Fruit fly (Drosophila melanogaster): ENCODE results near the gene CG4116.

The CG4116 gene

DNA sequence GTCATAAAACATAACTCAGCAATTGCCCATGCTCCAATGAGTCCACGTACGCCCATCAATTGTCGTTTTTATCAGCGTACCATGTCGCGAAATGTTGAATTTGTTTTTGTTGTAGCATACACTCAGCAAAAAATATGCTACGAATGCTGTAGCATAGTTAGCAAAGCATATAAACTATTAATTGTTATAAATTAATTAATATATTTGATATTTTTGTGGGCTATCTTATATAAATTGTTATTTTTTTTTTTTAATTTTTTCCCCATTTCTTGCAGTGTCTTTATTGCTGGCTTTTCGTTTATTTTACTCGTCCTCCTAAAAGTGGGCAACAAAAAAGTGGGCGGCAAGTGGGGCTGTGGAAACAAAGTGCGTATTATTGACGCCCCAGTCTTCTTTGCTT is 41.5 kb upstream of the CG4116 start (continued):
- TF ChIP-seq CG18476 (GFP tag; optimal IDR thresholded peaks at IDR 0.05) (no peak), luna (GFP tag; optimal IDR thresholded peaks at IDR 0.05) (no peak), CG17186 (GFP tag; optimal IDR thresholded peaks at IDR 0.05) (no peak), z (GFP tag; IDR thresholded peaks at IDR 0.05) (no peak), Dbx (GFP tag; IDR thresholded peaks at IDR 0.05) (no peak), CG14860 (GFP tag; IDR thresholded peaks at IDR 0.05; ENCODE audit: partially characterized antibody) (no peak), Neu2 (GFP tag; optimal IDR thresholded peaks at IDR 0.05; ENCODE audit: borderline replicate concordance) (no peak), repo (GFP tag; optimal IDR thresholded peaks at IDR 0.05) (no peak), scrt (GFP tag; optimal IDR thresholded peaks at IDR 0.05) (no peak), CG12391 (tag; optimal IDR thresholded peaks at IDR 0.05) (peak; percentile 63), ham (GFP tag; IDR thresholded peaks at IDR 0.05) (no peak), CG8478 (optimal IDR thresholded peaks at IDR 0.05) (no peak), Atf-2 (GFP tag; optimal IDR thresholded peaks at IDR 0.05) (no peak), btn (GFP tag; optimal IDR thresholded peaks at IDR 0.05) (no peak), CG8089 (GFP tag; optimal IDR thresholded peaks at IDR 0.05) (no peak), ewg (GFP tag; optimal IDR thresholded peaks at IDR 0.05) (peak; percentile 25), ap (GFP tag; IDR thresholded peaks at IDR 0.05) (peak; percentile 38; the same call in 1 of the 2 replicates), HLHmδ (GFP tag; optimal IDR thresholded peaks at IDR 0.05) (no peak), Nf-YB (GFP tag; optimal IDR thresholded peaks at IDR 0.05) (peak; percentile 17), dan (GFP tag; IDR thresholded peaks at IDR 0.05) (no peak), trh (GFP tag; optimal IDR thresholded peaks at IDR 0.05) (no peak), sna (GFP tag; IDR thresholded peaks at IDR 0.05; ENCODE audit: partially characterized antibody) (no peak), CG9876 (GFP tag; optimal IDR thresholded peaks at IDR 0.05) (no peak), knrl (GFP tag; IDR thresholded peaks at IDR 0.05; ENCODE audit: partially characterized antibody) (no peak), CG2202 (tag; optimal IDR thresholded peaks at IDR 0.05) (no peak), hth (optimal IDR thresholded peaks at IDR 0.05) (no peak), CG42726 (GFP tag; IDR thresholded peaks at IDR 0.05; ENCODE audit: partially characterized antibody) (no peak), CG4424 (GFP tag; optimal IDR thresholded peaks at IDR 0.05) (no peak), CG17568 (GFP tag; optimal IDR thresholded peaks at IDR 0.05) (no peak), nerfin-1 (tag; optimal IDR thresholded peaks at IDR 0.05) (no peak), inv (GFP tag; IDR thresholded peaks at IDR 0.05; ENCODE audit: partially characterized antibody) (no peak), Vsx1 (GFP tag; optimal IDR thresholded peaks at IDR 0.05) (no peak), CG11695 (GFP tag; IDR thresholded peaks at IDR 0.05) (peak; percentile 70), CG16815 (GFP tag; optimal IDR thresholded peaks at IDR 0.05) (peak; percentile 22), Blimp-1 (GFP tag; optimal IDR thresholded peaks at IDR 0.05) (no peak), CG10147 (GFP tag; optimal IDR thresholded peaks at IDR 0.05) (no peak), Usf (GFP tag; optimal IDR thresholded peaks at IDR 0.05) (no peak), sqz (GFP tag; optimal IDR thresholded peaks at IDR 0.05) (no peak), Fer2 (tag; optimal IDR thresholded peaks at IDR 0.05) (no peak), cg (GFP tag; optimal IDR thresholded peaks at IDR 0.05) (no peak), NfI (GFP tag; optimal IDR thresholded peaks at IDR 0.05) (peak; percentile 36), CG9932 (GFP tag; IDR thresholded peaks at IDR 0.05) (peak; percentile 64), Hmx (GFP tag; optimal IDR thresholded peaks at IDR 0.05) (no peak), Taf1 (GFP tag; IDR thresholded peaks at IDR 0.05) (0 out of 2 replicates have a peak, but pooled peaks have one; percentile 13), zfh2 (GFP tag; optimal IDR thresholded peaks at IDR 0.05) (no peak), CG8944 (GFP tag; optimal IDR thresholded peaks at IDR 0.05) (no peak), dmrt99B (tag; optimal IDR thresholded peaks at IDR 0.05) (peak; percentile 53), chinmo (GFP tag; IDR thresholded peaks at IDR 0.05; ENCODE audit: partially characterized antibody) (no peak), CG12659 (GFP tag; optimal IDR thresholded peaks at IDR 0.05) (peak; percentile 12), fu2 (GFP tag; optimal IDR thresholded peaks at IDR 0.05) (no peak), dm (GFP tag; optimal IDR thresholded peaks at IDR 0.05) (no peak)
